Worm (Caenorhabditis elegans): ENCODE measurements around the gene rsef-1.

DNA sequence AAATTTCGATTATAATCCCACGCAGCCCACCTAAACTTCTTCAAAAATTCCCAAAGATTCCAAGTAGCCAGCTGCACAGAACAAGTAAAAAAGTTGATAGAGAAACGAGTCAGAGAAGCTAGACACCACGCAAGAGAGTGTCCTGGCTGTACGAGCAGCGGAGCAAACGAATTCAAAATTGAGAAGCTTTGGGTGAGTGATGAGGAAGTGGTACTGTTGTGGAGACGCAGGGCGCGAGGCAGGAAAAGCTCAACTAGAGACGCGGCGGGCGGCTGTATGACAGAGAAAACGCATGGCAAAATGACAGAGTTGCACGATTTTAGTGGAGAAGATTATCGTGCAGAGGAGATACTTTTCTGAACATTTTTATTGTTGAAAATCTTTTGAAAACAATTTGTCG, 10.0 kb downstream of the rsef-1 start:
- TF ChIP-seq T22C8.4 (GFP tag; IDR thresholded peaks at IDR 0.05): no peak
- no peak for TF ChIP-seq ref-1 (GFP tag; conservative IDR thresholded peaks at IDR 0.05)
- TF ChIP-seq klf-2 (GFP tag; conservative IDR thresholded peaks at IDR 0.05): no peak
- TF ChIP-seq ztf-23 (GFP tag; IDR thresholded peaks at IDR 0.05): no peak

Data from whole organism, midembryonic.